Worm (Caenorhabditis elegans) whole organism, late embryonic: ENCODE results near the gene acr-3.
A peak's percentile ranks its signal among the peaks of the same experiment; 100 is the strongest.

ENCODE experiments used
- C08G9.2 ChIP-seq: sonication (generic microtip); optimal IDR thresholded peaks from 2 replicates; lab custom pipeline; 2016; ENCODE audit warnings: mild to moderate bottlenecking, missing genetic modification characterization, moderate library complexity, missing compliant biosample characterization
- F13H6.1 ChIP-seq: sonication (generic microtip); optimal IDR thresholded peaks from 2 replicates; lab custom pipeline; 2016; ENCODE audit warnings: missing genetic modification characterization, missing compliant biosample characterization
- K02D7.2 ChIP-seq: sonication (generic microtip); optimal IDR thresholded peaks from 2 replicates; lab custom pipeline; 2017; ENCODE audit warnings: mild to moderate bottlenecking, missing genetic modification characterization, missing compliant biosample characterization
- K09A11.1 ChIP-seq: sonication (generic microtip); optimal IDR thresholded peaks from 2 replicates; lab custom pipeline; 2017; ENCODE audit warnings: antibody characterized with exemption, mild to moderate bottlenecking, missing genetic modification characterization, missing compliant biosample characterization; ENCODE audit not compliant: insufficient read depth
- T23F11.4 ChIP-seq: fragments of 200-800 bp; sonication (Bioruptor generic); optimal IDR thresholded peaks from 2 replicates; lab custom pipeline; 2018; ENCODE audit warnings: mild to moderate bottlenecking, missing genetic modification characterization, missing compliant biosample characterization
- Y22D7AL.16 ChIP-seq: sonication (generic microtip); optimal IDR thresholded peaks from 2 replicates; lab custom pipeline; 2016; ENCODE audit warnings: missing genetic modification characterization, missing compliant biosample characterization
- ahr-1 ChIP-seq: sonication (generic microtip); optimal IDR thresholded peaks from 2 replicates; lab custom pipeline; 2016; ENCODE audit warnings: missing genetic modification characterization, missing compliant biosample characterization
- ceh-18 ChIP-seq: sonication (generic microtip); optimal IDR thresholded peaks from 2 replicates; lab custom pipeline; 2016; ENCODE audit warnings: missing genetic modification characterization, missing compliant biosample characterization
- ceh-30 ChIP-seq: fragments of 150-350 bp; optimal IDR thresholded peaks from 2 replicates; lab custom pipeline; 2014; ENCODE audit warnings: missing biosample characterization, missing genetic modification characterization
- ceh-6 ChIP-seq: fragments of 200-800 bp; sonication (Bioruptor generic); optimal IDR thresholded peaks from 2 replicates; lab custom pipeline; 2018; ENCODE audit warnings: mild to moderate bottlenecking, missing genetic modification characterization, missing compliant biosample characterization
- ceh-9 ChIP-seq: sonication (generic microtip); optimal IDR thresholded peaks from 2 replicates; lab custom pipeline; 2016; ENCODE audit warnings: mild to moderate bottlenecking, missing genetic modification characterization, inconsistent platforms, missing compliant biosample characterization
- che-1 ChIP-seq: sonication (generic microtip); optimal IDR thresholded peaks from 2 replicates; lab custom pipeline; 2016; ENCODE audit warnings: mild to moderate bottlenecking, missing genetic modification characterization, missing compliant biosample characterization
- dmd-4 ChIP-seq: sonication (generic microtip); optimal IDR thresholded peaks from 2 replicates; lab custom pipeline; 2016; ENCODE audit warnings: borderline replicate concordance, missing genetic modification characterization, missing compliant biosample characterization
- eyg-1 ChIP-seq: sonication (generic microtip); optimal IDR thresholded peaks from 2 replicates; lab custom pipeline; 2016; ENCODE audit warnings: missing genotype, missing genetic modification characterization, missing compliant biosample characterization
- hlh-13 ChIP-seq: fragments of 200-800 bp; sonication (Bioruptor generic); optimal IDR thresholded peaks from 2 replicates; lab custom pipeline; 2018; ENCODE audit warnings: mild to moderate bottlenecking, missing genetic modification characterization, missing compliant biosample characterization
- hlh-30 ChIP-seq: sonication (generic microtip); optimal IDR thresholded peaks from 2 replicates; lab custom pipeline; 2017; ENCODE audit warnings: antibody characterized with exemption, missing genetic modification characterization, missing compliant biosample characterization; ENCODE audit not compliant: insufficient read depth
- hlh-8 ChIP-seq: sonication (generic microtip); optimal IDR thresholded peaks from 2 replicates; lab custom pipeline; 2016; ENCODE audit warnings: missing genotype, missing genetic modification characterization, missing compliant biosample characterization
- lim-6 ChIP-seq: sonication (generic microtip); optimal IDR thresholded peaks from 2 replicates; lab custom pipeline; 2016; ENCODE audit warnings: missing genetic modification characterization, missing compliant biosample characterization
- mec-3 ChIP-seq: sonication (generic microtip); optimal IDR thresholded peaks from 2 replicates; lab custom pipeline; 2016; ENCODE audit warnings: borderline replicate concordance, missing genetic modification characterization, missing compliant biosample characterization
- nhr-232 ChIP-seq: sonication (generic microtip); optimal IDR thresholded peaks from 2 replicates; lab custom pipeline; 2016; ENCODE audit warnings: missing genetic modification characterization, missing compliant biosample characterization
- npax-4 ChIP-seq: sonication (generic microtip); optimal IDR thresholded peaks from 2 replicates; lab custom pipeline; 2016; ENCODE audit warnings: missing genetic modification characterization, missing compliant biosample characterization
- pat-9 ChIP-seq: fragments of 200-800 bp; sonication (Bioruptor generic); optimal IDR thresholded peaks from 2 replicates; lab custom pipeline; 2018; ENCODE audit warnings: mild to moderate bottlenecking, missing genetic modification characterization, moderate library complexity, missing compliant biosample characterization
- pax-1 ChIP-seq: fragments of 150-350 bp; optimal IDR thresholded peaks from 2 replicates; lab custom pipeline; 2014; ENCODE audit warnings: missing biosample characterization, missing genetic modification characterization
- pha-2 ChIP-seq: sonication (generic microtip); optimal IDR thresholded peaks from 2 replicates; lab custom pipeline; 2017; ENCODE audit warnings: mild to moderate bottlenecking, missing genetic modification characterization, missing compliant biosample characterization
- pha-4 ChIP-seq: fragments of 150-350 bp; optimal IDR thresholded peaks from 2 replicates; lab custom pipeline; 2018; ENCODE audit warnings: missing biosample characterization, missing genetic modification reagents, missing genetic modification characterization
- pqm-1 ChIP-seq: sonication (generic microtip); optimal IDR thresholded peaks from 2 replicates; lab custom pipeline; 2016; ENCODE audit warnings: missing genetic modification characterization, missing compliant biosample characterization
- ref-2 ChIP-seq: sonication (generic microtip); optimal IDR thresholded peaks from 2 replicates; lab custom pipeline; 2016; ENCODE audit warnings: missing genetic modification characterization, missing compliant biosample characterization
- sox-2 ChIP-seq: fragments of 200-800 bp; sonication (Bioruptor generic); IDR thresholded peaks from 2 replicates; pipeline ENCODE4 v1.3.6; 2022; ENCODE audit warnings: missing genetic modification reagents, missing genetic modification characterization, missing compliant biosample characterization
- sox-4 ChIP-seq: sonication (generic microtip); optimal IDR thresholded peaks from 2 replicates; lab custom pipeline; 2017; ENCODE audit warnings: mild to moderate bottlenecking, missing genetic modification characterization, inconsistent platforms, missing compliant biosample characterization
- syd-9 ChIP-seq: sonication (generic microtip); optimal IDR thresholded peaks from 2 replicates; lab custom pipeline; 2016; ENCODE audit warnings: mild to moderate bottlenecking, missing genetic modification characterization, moderate library complexity, missing compliant biosample characterization
- tbx-7 ChIP-seq: sonication (generic microtip); optimal IDR thresholded peaks from 2 replicates; lab custom pipeline; 2016; ENCODE audit warnings: missing genotype, missing genetic modification characterization, missing compliant biosample characterization
- ttx-3 ChIP-seq: sonication (generic microtip); optimal IDR thresholded peaks from 2 replicates; lab custom pipeline; 2016; ENCODE audit warnings: missing genetic modification reagents, missing genetic modification characterization, missing compliant biosample characterization
- unc-3 ChIP-seq, 2 experiments: fragments of 200-800 bp in 1 of 2; sonication (Bioruptor generic) in 1 of 2; sonication (generic microtip) in 1 of 2; conservative IDR thresholded peaks in 1 of 2; optimal IDR thresholded peaks in 1 of 2; 2 replicates each; pipeline versions ENCODE4 v1.3.6 to Lab custom; 2016 to 2022; ENCODE audit warnings: missing compliant biosample characterization in 2 of 2, missing genetic modification characterization in 2 of 2, missing genetic modification reagents in 1 of 2
- unc-42 ChIP-seq: sonication (generic microtip); optimal IDR thresholded peaks from 2 replicates; lab custom pipeline; 2016; ENCODE audit warnings: missing genotype, missing genetic modification characterization, missing compliant biosample characterization
- unc-55 ChIP-seq: sonication (generic microtip); optimal IDR thresholded peaks from 2 replicates; lab custom pipeline; 2017; ENCODE audit warnings: missing biosample characterization, missing genetic modification reagents, missing genetic modification characterization
- ztf-16 ChIP-seq: sonication (generic microtip); optimal IDR thresholded peaks from 2 replicates; lab custom pipeline; 2017; ENCODE audit warnings: missing genetic modification characterization, missing compliant biosample characterization

The acr-3 gene

ce11 chrX:6698267-6698666, 11.1 kb upstream of the acr-3 start, which contains the start of the genes F38B6.7 and F38B6.2:
Gene F38B6.7 (minus strand): TSS chrX:6698367.
Gene F38B6.2 (plus strand): TSS chrX:6698533.
- no peak for TF ChIP-seq unc-42 (tag; lab: Kevin White, UChicago)
- TF ChIP-seq F13H6.1 = no peak
- no peak for TF ChIP-seq ceh-6 (GFP tag; lab: Kevin White, UChicago)
- TF ChIP-seq ztf-16 = no peak
- no peak for TF ChIP-seq hlh-13 (GFP tag; lab: Kevin White, UChicago)
- no peak for TF ChIP-seq unc-3 (GFP tag; conservative IDR thresholded peaks at IDR 0.05; lab: Robert Waterston, UW)
- no peak for TF ChIP-seq unc-3 (tag; optimal IDR thresholded peaks at IDR 0.05; lab: Kevin White, UChicago)
- TF ChIP-seq npax-4 = no peak
- no peak for TF ChIP-seq che-1 (tag; lab: Kevin White, UChicago)
- no peak for TF ChIP-seq ahr-1 (tag; lab: Kevin White, UChicago)
- no peak for TF ChIP-seq pax-1 (tag; lab: Kevin White, UChicago)
- TF ChIP-seq pat-9 (tag; lab: Kevin White, UChicago) = no peak
- no peak for TF ChIP-seq lim-6
- no peak for TF ChIP-seq pha-2 (tag; lab: Kevin White, UChicago)
- no peak for TF ChIP-seq ceh-9
- TF ChIP-seq ceh-18 (tag; lab: Kevin White, UChicago) = no peak

- no peak for TF ChIP-seq unc-55 (GFP tag; lab: Kevin White, UChicago)
- TF ChIP-seq ttx-3 (tag; lab: Kevin White, UChicago) = no peak
- TF ChIP-seq C08G9.2 (tag; lab: Kevin White, UChicago) = peak; percentile 27
- TF ChIP-seq hlh-8 (tag; lab: Kevin White, UChicago) = no peak
- no peak for TF ChIP-seq ref-2 (tag; lab: Kevin White, UChicago)
- TF ChIP-seq hlh-30 (tag; lab: Kevin White, UChicago) = no peak
- TF ChIP-seq Y22D7AL.16 (tag; lab: Kevin White, UChicago) = no peak
These were observed 7.1 kb upstream of the acr-3 start, which contains the start of gene acr-2 for ce11 chrX:6702249-6702648. Gene acr-2 (plus strand): TSS chrX:6702549.

DNA sequence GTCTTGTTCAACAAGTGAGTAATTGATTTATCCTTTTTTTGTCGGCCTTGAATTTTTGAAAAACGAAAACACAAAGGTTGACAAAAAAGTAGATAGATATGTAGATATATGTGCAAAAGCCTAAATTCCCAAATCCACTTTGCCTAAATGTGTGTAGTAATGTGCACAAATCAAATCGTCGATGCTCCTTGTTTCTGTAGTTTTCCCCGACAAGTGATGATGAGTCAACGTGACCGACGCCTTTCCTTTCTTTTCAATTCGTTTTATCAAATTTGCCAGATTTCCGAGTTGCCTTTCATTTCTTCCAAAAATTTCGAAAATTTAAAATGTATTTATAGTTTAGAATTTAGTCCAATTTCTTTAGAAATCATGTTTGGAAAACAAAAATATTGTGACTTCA, 4.2 kb upstream of the acr-3 start:
- TF ChIP-seq unc-42 (tag; lab: Kevin White, UChicago) (peak; percentile 94), che-1 (tag; lab: Kevin White, UChicago) (no peak)

DNA sequence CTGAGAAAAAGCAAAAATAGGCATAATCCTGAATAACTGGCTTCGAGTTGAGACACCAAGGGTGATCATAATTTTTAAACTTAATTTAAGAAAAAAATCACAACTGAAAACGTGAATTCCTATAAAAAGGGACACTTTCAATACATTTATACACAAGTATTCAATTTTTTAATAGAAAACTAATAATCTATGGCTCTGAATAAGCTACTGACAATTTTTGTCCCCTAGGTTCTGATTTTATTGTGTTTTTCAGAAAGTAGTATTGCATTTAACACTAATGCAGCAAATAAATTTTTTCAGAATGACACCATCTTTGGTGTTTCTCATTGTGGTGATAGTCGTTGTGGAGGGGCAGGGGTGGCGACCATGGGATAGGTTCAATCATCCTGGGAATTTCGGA, 3.9 kb downstream of the acr-3 start, which contains the start of gene nas-11:
Gene nas-11 (plus strand): TSS at position 301 of the 400 bp plus-strand sequence.
- TF ChIP-seq syd-9 (tag; lab: Kevin White, UChicago) = no peak
- TF ChIP-seq pha-4 = no peak
- no peak for TF ChIP-seq T23F11.4
- no peak for TF ChIP-seq mec-3
- TF ChIP-seq sox-4 (tag; lab: Kevin White, UChicago) = no peak
- no peak for TF ChIP-seq K09A11.1 (tag; lab: Kevin White, UChicago)
- TF ChIP-seq pqm-1 = no peak
- no peak for TF ChIP-seq unc-3 (GFP tag; conservative IDR thresholded peaks at IDR 0.05; lab: Robert Waterston, UW)
- no peak for TF ChIP-seq unc-3 (tag; optimal IDR thresholded peaks at IDR 0.05; lab: Kevin White, UChicago)
- TF ChIP-seq ceh-30 (tag; lab: Kevin White, UChicago) = no peak
- no peak for TF ChIP-seq eyg-1 (tag; lab: Kevin White, UChicago)
- no peak for TF ChIP-seq dmd-4 (tag; lab: Kevin White, UChicago)
- TF ChIP-seq sox-2 (GFP tag; lab: Robert Waterston, UW) = no peak
- TF ChIP-seq ref-2 (tag; lab: Kevin White, UChicago) = no peak
- TF ChIP-seq tbx-7 (tag; lab: Kevin White, UChicago) = no peak
- no peak for TF ChIP-seq F13H6.1
- no peak for TF ChIP-seq K02D7.2 (tag; lab: Kevin White, UChicago)
- no peak for TF ChIP-seq ahr-1 (tag; lab: Kevin White, UChicago)
- no peak for TF ChIP-seq nhr-232
- TF ChIP-seq, all 69 proteins: peak for 0
